Worm (Caenorhabditis elegans): ENCODE measurements around the gene F18E9.4.
A peak's percentile ranks its signal among the peaks of the same experiment; 100 is the strongest.

The F18E9.4 gene

ce11 chrX:8551687-8552327, 28.5 kb upstream of the F18E9.4 start, which contains the start of gene dhhc-14:
Gene dhhc-14 (plus strand): TSS chrX:8552277.
- no peak for TF ChIP-seq pes-1 (GFP tag; IDR thresholded peaks at IDR 0.05)
- TF ChIP-seq hmg-4 (GFP tag; optimal IDR thresholded peaks at IDR 0.05), result peak; percentile 53
- TF ChIP-seq ama-1 (optimal IDR thresholded peaks at IDR 0.05), result no peak
- 0 out of 2 replicates have a peak, but pooled peaks have one; percentile 18 for TF ChIP-seq tbx-11 (GFP tag; IDR thresholded peaks at IDR 0.05)
- peak; percentile 31 for TF ChIP-seq F13C5.2 (tag; optimal IDR thresholded peaks at IDR 0.05)
- no peak for TF ChIP-seq flt-1 (GFP tag; IDR thresholded peaks at IDR 0.05)

ce11 chrX:8554029-8554428, 26.3 kb upstream of the F18E9.4 start:
- no peak for TF ChIP-seq hnd-1 (tag; optimal IDR thresholded peaks at IDR 0.05)
- TF ChIP-seq B0310.2 (tag; optimal IDR thresholded peaks at IDR 0.05), result no peak
- no peak for TF ChIP-seq scrt-1 (GFP tag; IDR thresholded peaks at IDR 0.05)
- no peak for TF ChIP-seq tra-4 (tag; optimal IDR thresholded peaks at IDR 0.05)
- TF ChIP-seq ceh-36 (tag; optimal IDR thresholded peaks at IDR 0.05), result no peak
- no peak for TF ChIP-seq F13C5.2 (tag; optimal IDR thresholded peaks at IDR 0.05)
- TF ChIP-seq pes-1 (GFP tag; IDR thresholded peaks at IDR 0.05), result no peak
- TF ChIP-seq ama-1 (optimal IDR thresholded peaks at IDR 0.05), result no peak
- TF ChIP-seq hmg-4 (GFP tag; optimal IDR thresholded peaks at IDR 0.05), result no peak
- TF ChIP-seq sea-1 (GFP tag; conservative IDR thresholded peaks at IDR 0.05), result no peak
- TF ChIP-seq tbx-37 (GFP tag; conservative IDR thresholded peaks at IDR 0.05), result no peak
- TF ChIP-seq hmbx-1 (tag; optimal IDR thresholded peaks at IDR 0.05), result no peak

DNA sequence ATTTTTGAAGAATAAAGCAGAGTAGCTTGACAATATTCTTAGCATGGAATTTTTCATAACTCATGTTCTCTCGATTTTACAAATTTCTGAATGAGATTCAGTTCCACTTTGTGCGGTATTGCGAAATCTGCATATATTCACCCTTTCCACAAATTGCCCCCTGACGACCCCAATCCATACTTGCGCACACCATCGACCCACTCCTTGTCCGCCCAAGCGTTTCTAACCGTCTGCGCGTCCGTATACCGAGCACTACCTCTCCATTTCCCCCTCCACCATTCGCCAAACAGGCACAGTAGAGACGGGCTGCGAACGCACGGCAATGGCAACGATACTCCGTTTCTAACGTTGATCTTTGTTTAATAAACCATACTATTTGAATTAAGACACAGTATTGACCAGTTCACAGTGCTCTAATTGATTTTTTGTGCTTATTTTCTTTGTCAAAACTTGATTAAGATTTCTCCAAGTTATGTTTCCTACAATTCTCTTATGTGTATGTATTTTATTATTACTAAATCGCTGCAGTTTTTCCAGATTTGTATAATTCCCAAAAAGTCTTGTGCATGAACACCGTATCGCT, 23.6 kb upstream of the F18E9.4 start, which contains the start of gene utx-1:
Gene utx-1, plus strand, starts transcription at position 533 of the 583 bp plus-strand sequence.
- TF ChIP-seq tbx-37 (GFP tag; conservative IDR thresholded peaks at IDR 0.05), result no peak
- no peak for TF ChIP-seq ceh-36 (tag; optimal IDR thresholded peaks at IDR 0.05)
- TF ChIP-seq ceh-13 (GFP tag; optimal IDR thresholded peaks at IDR 0.05), result no peak
- no peak for TF ChIP-seq hmbx-1 (tag; optimal IDR thresholded peaks at IDR 0.05)
- no peak for TF ChIP-seq sea-1 (GFP tag; conservative IDR thresholded peaks at IDR 0.05)
- peak; percentile 43 for TF ChIP-seq hmg-4 (GFP tag; optimal IDR thresholded peaks at IDR 0.05)
- no peak for TF ChIP-seq tra-4 (tag; optimal IDR thresholded peaks at IDR 0.05)
- TF ChIP-seq flt-1 (GFP tag; IDR thresholded peaks at IDR 0.05), result no peak
- TF ChIP-seq ets-7 (tag; optimal IDR thresholded peaks at IDR 0.05), result no peak
- TF ChIP-seq F13C5.2 (tag; optimal IDR thresholded peaks at IDR 0.05), result peak; percentile 45
- TF ChIP-seq B0310.2 (tag; optimal IDR thresholded peaks at IDR 0.05), result no peak
- TF ChIP-seq ama-1 (optimal IDR thresholded peaks at IDR 0.05), result no peak
- TF ChIP-seq pes-1 (GFP tag; IDR thresholded peaks at IDR 0.05), result no peak
- TF ChIP-seq aly-1 (tag; optimal IDR thresholded peaks at IDR 0.05), result peak; percentile 43
- TF ChIP-seq hnd-1 (tag; optimal IDR thresholded peaks at IDR 0.05), result no peak

ce11 chrX:8562586-8562985, 17.7 kb upstream of the F18E9.4 start:
- TF ChIP-seq tra-4 (tag; optimal IDR thresholded peaks at IDR 0.05), result no peak
- TF ChIP-seq F13C5.2 (tag; optimal IDR thresholded peaks at IDR 0.05), result no peak
- no peak for TF ChIP-seq ama-1 (optimal IDR thresholded peaks at IDR 0.05)
- no peak for TF ChIP-seq pes-1 (GFP tag; IDR thresholded peaks at IDR 0.05)
- TF ChIP-seq scrt-1 (GFP tag; IDR thresholded peaks at IDR 0.05), result no peak
- TF ChIP-seq flt-1 (GFP tag; IDR thresholded peaks at IDR 0.05), result no peak
- no peak for TF ChIP-seq sea-1 (GFP tag; conservative IDR thresholded peaks at IDR 0.05)
- no peak for TF ChIP-seq hmg-4 (GFP tag; optimal IDR thresholded peaks at IDR 0.05)
- TF ChIP-seq B0310.2 (tag; optimal IDR thresholded peaks at IDR 0.05), result no peak

DNA sequence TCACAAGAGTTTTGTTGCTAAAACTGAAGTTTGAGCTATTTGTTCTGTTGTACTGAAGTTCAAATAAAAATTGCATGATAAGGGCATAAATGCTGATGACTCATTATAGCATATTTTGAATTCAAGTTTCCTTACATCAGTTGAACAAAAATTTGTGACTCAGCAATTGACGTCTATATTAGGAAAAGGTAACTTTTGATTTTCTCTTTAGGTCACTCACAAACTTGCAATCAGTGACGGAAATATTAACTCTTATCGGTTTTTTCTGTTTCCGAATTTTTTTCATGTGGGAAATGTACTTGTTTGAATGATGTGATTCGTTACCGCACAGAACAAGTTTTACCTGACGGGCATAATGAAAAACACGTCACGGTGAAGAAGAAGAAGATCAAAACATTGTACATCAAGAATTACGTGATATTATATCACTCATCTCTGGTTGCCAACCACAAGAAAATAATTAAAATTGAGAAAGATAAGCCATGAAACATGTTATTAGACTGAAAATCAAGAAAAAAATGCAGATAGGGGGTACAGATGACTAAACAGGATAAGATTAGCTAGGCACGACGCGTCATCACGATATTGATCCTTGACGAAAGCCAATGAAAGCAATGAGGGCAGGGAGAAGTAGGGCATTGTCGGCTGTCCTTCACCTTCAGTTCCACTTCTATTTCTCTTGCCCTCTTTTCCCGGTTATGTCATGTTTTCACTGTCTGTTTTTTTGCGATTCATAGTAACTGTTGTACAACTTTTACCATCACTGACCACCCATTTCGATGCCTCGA, 16.5 kb upstream of the F18E9.4 start:
- TF ChIP-seq ceh-13 (GFP tag; optimal IDR thresholded peaks at IDR 0.05) (no peak), flt-1 (GFP tag; IDR thresholded peaks at IDR 0.05) (no peak), B0310.2 (tag; optimal IDR thresholded peaks at IDR 0.05) (no peak), ceh-36 (tag; optimal IDR thresholded peaks at IDR 0.05) (no peak), F13C5.2 (tag; optimal IDR thresholded peaks at IDR 0.05) (no peak), ama-1 (optimal IDR thresholded peaks at IDR 0.05) (no peak), tbx-37 (GFP tag; conservative IDR thresholded peaks at IDR 0.05) (no peak), sea-1 (GFP tag; conservative IDR thresholded peaks at IDR 0.05) (no peak), hmbx-1 (tag; optimal IDR thresholded peaks at IDR 0.05) (no peak), pes-1 (GFP tag; IDR thresholded peaks at IDR 0.05) (no peak), scrt-1 (GFP tag; IDR thresholded peaks at IDR 0.05) (no peak), tra-4 (tag; optimal IDR thresholded peaks at IDR 0.05) (no peak), hnd-1 (tag; optimal IDR thresholded peaks at IDR 0.05) (no peak), aly-1 (tag; optimal IDR thresholded peaks at IDR 0.05) (no peak), tbx-11 (GFP tag; IDR thresholded peaks at IDR 0.05) (no peak), hmg-4 (GFP tag; optimal IDR thresholded peaks at IDR 0.05) (no peak), ets-7 (tag; optimal IDR thresholded peaks at IDR 0.05) (no peak)

DNA sequence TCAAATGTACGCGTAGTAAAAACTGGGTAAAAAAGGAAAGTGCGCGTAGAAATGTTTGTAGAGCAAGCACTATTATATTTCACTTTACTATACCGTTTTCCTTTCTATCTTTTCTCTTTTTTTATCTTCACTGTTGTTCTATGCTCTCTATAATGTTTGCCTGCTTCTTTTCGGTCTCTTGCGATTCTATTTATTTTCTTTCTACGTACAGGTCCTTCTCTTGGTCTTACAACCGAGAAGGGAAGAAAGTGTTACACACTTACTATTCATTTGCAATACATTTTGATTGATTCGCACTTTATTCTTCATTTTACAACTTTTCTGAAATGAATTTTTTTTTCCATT, 15.9 kb upstream of the F18E9.4 start:
- TF ChIP-seq ets-7 (tag; optimal IDR thresholded peaks at IDR 0.05), result no peak

DNA sequence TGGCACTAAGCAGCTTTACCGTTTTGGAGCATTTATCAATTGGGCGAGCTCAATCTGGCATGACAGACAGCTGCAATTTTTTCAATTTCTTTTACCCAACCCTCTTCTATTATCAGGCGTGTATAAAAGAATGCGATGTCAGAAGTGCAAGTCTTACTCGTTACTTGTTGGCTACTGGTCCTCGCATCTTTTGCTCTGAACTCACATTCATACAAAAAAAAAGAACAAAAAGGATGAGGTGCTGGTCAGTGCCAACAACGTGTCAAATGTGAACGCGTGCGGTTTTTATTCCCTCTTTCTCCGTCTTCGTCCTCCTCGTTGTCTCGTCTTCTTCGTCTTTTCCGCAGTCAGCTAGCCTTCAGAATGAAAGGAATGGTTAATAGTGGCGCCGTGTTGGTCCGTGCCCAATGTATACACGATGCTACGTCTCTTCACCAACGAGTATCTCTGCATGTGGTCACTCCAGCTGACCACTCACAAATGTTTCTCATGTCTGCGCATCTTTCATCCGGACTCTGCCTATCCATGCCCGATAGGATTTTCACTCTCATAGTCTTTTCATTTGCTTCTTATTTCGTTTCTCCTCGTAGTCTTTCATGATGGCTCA, 14.4 kb upstream of the F18E9.4 start:
- TF ChIP-seq F13C5.2 (tag; optimal IDR thresholded peaks at IDR 0.05) (peak; percentile 21), ets-7 (tag; optimal IDR thresholded peaks at IDR 0.05) (no peak), tra-4 (tag; optimal IDR thresholded peaks at IDR 0.05) (no peak), hmg-4 (GFP tag; optimal IDR thresholded peaks at IDR 0.05) (peak; percentile 59), flt-1 (GFP tag; IDR thresholded peaks at IDR 0.05) (no peak)
